Fruit fly (Drosophila melanogaster): ENCODE results near the gene Ndc80.

Gene Ndc80

DNA sequence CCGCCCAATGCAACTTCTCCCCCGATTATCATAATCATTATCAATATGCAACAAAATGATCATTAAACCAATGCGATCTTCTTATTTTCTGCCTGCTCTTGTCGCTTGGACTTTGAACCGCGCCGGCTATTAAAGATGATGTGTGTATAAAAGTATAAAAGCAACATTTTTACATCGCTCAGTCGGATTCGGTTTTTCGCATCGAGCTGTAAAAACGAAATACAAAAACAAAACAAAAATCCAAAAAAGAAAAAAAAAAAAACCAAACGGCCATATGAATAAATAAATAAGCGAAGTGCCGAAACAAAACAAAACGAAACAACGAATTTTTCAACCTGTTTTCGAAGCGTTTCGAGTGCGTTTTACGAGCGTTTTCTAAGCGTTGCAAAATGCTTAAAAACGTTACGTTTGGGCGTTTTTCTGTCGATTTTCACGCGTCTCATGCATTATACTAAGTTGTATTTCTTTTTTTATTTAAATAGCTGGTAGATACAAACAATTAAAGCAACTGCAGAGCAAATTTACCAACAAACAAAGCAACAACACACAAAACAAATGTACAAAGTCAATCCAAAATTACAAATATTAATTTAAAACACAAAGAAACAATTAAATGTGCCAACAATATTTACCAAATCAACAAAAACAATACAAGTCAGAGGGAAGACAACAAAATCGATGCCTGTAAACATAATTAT, 33.0 kb upstream of the Ndc80 start (continued):
- TF ChIP-seq CG2678 (tag; optimal IDR thresholded peaks at IDR 0.05) (peak; percentile 63), BEAF-32 (GFP tag; optimal IDR thresholded peaks at IDR 0.05) (no peak), bsh (GFP tag; optimal IDR thresholded peaks at IDR 0.05) (peak; percentile 28 to 75), CG5180 (GFP tag; optimal IDR thresholded peaks at IDR 0.05) (no peak), Sry-δ (GFP tag; optimal IDR thresholded peaks at IDR 0.05) (no peak), ara (GFP tag; IDR thresholded peaks at IDR 0.05) (no peak), CG5245 (GFP tag; optimal IDR thresholded peaks at IDR 0.05) (no peak), CG10462 (GFP tag; optimal IDR thresholded peaks at IDR 0.05) (no peak), CG2889 (GFP tag; IDR thresholded peaks at IDR 0.05) (no peak), E2f1 (GFP tag; IDR thresholded peaks at IDR 0.05) (no peak), CG7357 (GFP tag; IDR thresholded peaks at IDR 0.05) (no peak), Kr (GFP tag; optimal IDR thresholded peaks at IDR 0.05) (no peak), CG1603 (tag; optimal IDR thresholded peaks at IDR 0.05) (peak; percentile 12), Nf-YA (GFP tag; IDR thresholded peaks at IDR 0.05) (no peak), Optix (GFP tag; IDR thresholded peaks at IDR 0.05) (no peak), Mad (GFP tag; optimal IDR thresholded peaks at IDR 0.05) (no peak), CG13296 (GFP tag; optimal IDR thresholded peaks at IDR 0.05) (peak; percentile 1), CG2202 (tag; optimal IDR thresholded peaks at IDR 0.05) (peak; percentile 38), CG15479 (GFP tag; optimal IDR thresholded peaks at IDR 0.05) (no peak), CG11398 (GFP tag; optimal IDR thresholded peaks at IDR 0.05) (no peak), CG9727 (GFP tag; optimal IDR thresholded peaks at IDR 0.05) (no peak), Sry-β (GFP tag; optimal IDR thresholded peaks at IDR 0.05) (peak; percentile 1), dmrt11E (tag; optimal IDR thresholded peaks at IDR 0.05) (no peak), Dfd (GFP tag; optimal IDR thresholded peaks at IDR 0.05) (no peak), PHDP (tag; optimal IDR thresholded peaks at IDR 0.05) (peak; percentile 65), CG18011 (GFP tag; optimal IDR thresholded peaks at IDR 0.05) (no peak), az2 (GFP tag; optimal IDR thresholded peaks at IDR 0.05) (no peak), CG31388 (GFP tag; optimal IDR thresholded peaks at IDR 0.05) (no peak), Nf-YC (tag; optimal IDR thresholded peaks at IDR 0.05) (no peak), sqz (GFP tag; optimal IDR thresholded peaks at IDR 0.05) (peak; percentile 31), Antp (GFP tag; optimal IDR thresholded peaks at IDR 0.05) (no peak), ewg (GFP tag; optimal IDR thresholded peaks at IDR 0.05) (peak; percentile 6), BtbVII (GFP tag; optimal IDR thresholded peaks at IDR 0.05) (peak; percentile 32), oc (tag; optimal IDR thresholded peaks at IDR 0.05) (no peak), so (GFP tag; IDR thresholded peaks at IDR 0.05) (no peak), CG10147 (GFP tag; optimal IDR thresholded peaks at IDR 0.05) (no peak), CG17359 (tag; optimal IDR thresholded peaks at IDR 0.05) (peak; percentile 63), Asciz (GFP tag; optimal IDR thresholded peaks at IDR 0.05) (peak; percentile 78), ATbp (GFP tag; optimal IDR thresholded peaks at IDR 0.05) (peak; percentile 73), ems (GFP tag; optimal IDR thresholded peaks at IDR 0.05) (no peak), CG18619 (GFP tag; optimal IDR thresholded peaks at IDR 0.05) (no peak), CG1832 (GFP tag; optimal IDR thresholded peaks at IDR 0.05) (no peak), Drgx (GFP tag; IDR thresholded peaks at IDR 0.05) (no peak), CG11696 (GFP tag; IDR thresholded peaks at IDR 0.05) (no peak), CG33213 (GFP tag; optimal IDR thresholded peaks at IDR 0.05) (no peak), rib (GFP tag; IDR thresholded peaks at IDR 0.05) (no peak), mam (GFP tag; optimal IDR thresholded peaks at IDR 0.05) (no peak), CG4730 (GFP tag; IDR thresholded peaks at IDR 0.05) (no peak), CG11695 (GFP tag; IDR thresholded peaks at IDR 0.05) (no peak), CG43689 (GFP tag; IDR thresholded peaks at IDR 0.05) (no peak)
